Worm (Caenorhabditis elegans): ENCODE results near the gene srxa-13.

The srxa-13 gene

DNA sequence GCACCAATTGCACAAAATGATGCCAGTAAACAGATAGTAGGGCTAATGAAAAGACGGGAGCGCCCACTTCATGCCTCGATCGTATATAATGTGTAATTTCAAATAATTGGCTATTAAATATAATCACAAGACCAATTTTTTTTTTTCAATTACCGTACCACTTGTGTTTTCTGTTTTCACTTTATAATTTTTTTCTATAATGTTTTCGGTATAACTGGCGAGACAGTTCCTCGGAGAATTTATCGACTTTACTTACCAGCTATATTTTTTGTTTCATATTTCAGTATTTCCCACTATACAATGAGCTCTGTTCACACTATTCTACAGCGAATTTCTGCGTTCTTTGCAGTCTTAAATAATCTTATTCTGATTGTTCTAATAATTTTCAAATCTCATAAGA lies 13.4 kb upstream of the srxa-13 start, which contains the start of gene str-252:
Gene str-252, plus strand, starts transcription at position 301 of the 400 bp plus-strand sequence.
- no peak for TF ChIP-seq sdz-12 (GFP tag; optimal IDR thresholded peaks at IDR 0.05)
- no peak for TF ChIP-seq hlh-30 (tag; optimal IDR thresholded peaks at IDR 0.05; ENCODE audit: insufficient read depth)
- no peak for TF ChIP-seq ztf-11 (tag; optimal IDR thresholded peaks at IDR 0.05)
- no peak for TF ChIP-seq daf-8 (GFP tag; IDR thresholded peaks at IDR 0.05)
- TF ChIP-seq egl-43 (GFP tag; IDR thresholded peaks at IDR 0.05): no peak
- no peak for TF ChIP-seq nhr-42 (GFP tag; IDR thresholded peaks at IDR 0.05)
- TF ChIP-seq dve-1 (tag; optimal IDR thresholded peaks at IDR 0.05; ENCODE audit: insufficient read depth): no peak
- no peak for TF ChIP-seq gei-8 (GFP tag; optimal IDR thresholded peaks at IDR 0.05)
- no peak for TF ChIP-seq ceh-62 (tag; optimal IDR thresholded peaks at IDR 0.05)
- TF ChIP-seq Y105C5A.15 (GFP tag; IDR thresholded peaks at IDR 0.05): no peak
- no peak for TF ChIP-seq hmg-1.1 (GFP tag; IDR thresholded peaks at IDR 0.05)
- TF ChIP-seq tra-1 (GFP tag; IDR thresholded peaks at IDR 0.05): no peak
- no peak for TF ChIP-seq rbr-2 (tag; optimal IDR thresholded peaks at IDR 0.05)

DNA sequence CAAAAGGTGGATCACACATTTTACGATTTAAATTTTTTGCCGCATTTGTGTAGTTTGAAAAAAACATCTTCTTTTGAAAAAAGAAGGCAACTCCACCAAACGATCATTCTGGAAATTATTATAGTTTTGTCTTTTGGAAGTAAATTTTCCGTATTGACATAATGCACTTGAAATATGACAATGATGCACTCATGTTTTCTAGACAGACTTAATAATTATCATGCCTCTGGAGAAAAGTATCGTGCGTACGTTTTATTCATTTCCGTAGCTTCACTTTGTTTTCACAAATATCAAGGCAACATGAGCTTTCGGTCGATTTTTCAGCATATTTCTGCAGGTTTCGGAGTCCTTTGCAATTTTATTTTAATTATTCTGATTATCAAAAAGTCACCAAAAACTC lies 11.3 kb upstream of the srxa-13 start, which contains the start of gene str-250:
Gene str-250, plus strand, starts transcription at position 301 of the 400 bp plus-strand sequence.
- TF ChIP-seq daf-12 (tag; optimal IDR thresholded peaks at IDR 0.05): no peak
- TF ChIP-seq daf-8 (GFP tag; IDR thresholded peaks at IDR 0.05): no peak
- no peak for TF ChIP-seq unc-39 (tag; optimal IDR thresholded peaks at IDR 0.05)
- no peak for TF ChIP-seq zag-1 (tag; optimal IDR thresholded peaks at IDR 0.05)
- no peak for TF ChIP-seq lim-7 (GFP tag; IDR thresholded peaks at IDR 0.05)

DNA sequence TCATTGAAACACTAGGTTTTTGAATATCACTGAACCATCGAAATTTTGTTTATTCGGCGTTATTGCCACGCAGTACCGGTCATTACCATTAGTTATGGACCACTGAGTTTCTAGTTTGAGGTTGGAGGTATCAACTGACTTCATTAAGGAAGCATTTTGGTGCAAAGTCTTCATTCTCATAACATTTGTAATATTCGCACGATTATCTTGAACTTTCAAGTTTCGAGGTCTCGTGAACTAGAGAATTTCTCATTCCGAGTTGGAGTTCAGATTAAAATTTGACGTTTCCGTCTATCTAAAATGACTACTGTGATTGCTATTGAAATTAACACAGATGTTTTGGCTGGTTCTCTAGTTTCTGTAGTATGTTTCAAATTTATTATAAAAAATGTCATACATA lies 8.9 kb upstream of the srxa-13 start, which contains the start of gene srx-42:
Gene srx-42, plus strand, starts transcription at position 301 of the 400 bp plus-strand sequence.
- TF ChIP-seq Y48G9A.11 (GFP tag; IDR thresholded peaks at IDR 0.05) (no peak), F26F4.8 (GFP tag; conservative IDR thresholded peaks at IDR 0.05) (no peak), nhr-102 (tag; optimal IDR thresholded peaks at IDR 0.05) (no peak), arid-1 (GFP tag; conservative IDR thresholded peaks at IDR 0.05) (no peak), dpl-1 (GFP tag; optimal IDR thresholded peaks at IDR 0.05) (no peak), nhr-41 (GFP tag; IDR thresholded peaks at IDR 0.05) (no peak), lim-7 (GFP tag; IDR thresholded peaks at IDR 0.05) (no peak)

DNA sequence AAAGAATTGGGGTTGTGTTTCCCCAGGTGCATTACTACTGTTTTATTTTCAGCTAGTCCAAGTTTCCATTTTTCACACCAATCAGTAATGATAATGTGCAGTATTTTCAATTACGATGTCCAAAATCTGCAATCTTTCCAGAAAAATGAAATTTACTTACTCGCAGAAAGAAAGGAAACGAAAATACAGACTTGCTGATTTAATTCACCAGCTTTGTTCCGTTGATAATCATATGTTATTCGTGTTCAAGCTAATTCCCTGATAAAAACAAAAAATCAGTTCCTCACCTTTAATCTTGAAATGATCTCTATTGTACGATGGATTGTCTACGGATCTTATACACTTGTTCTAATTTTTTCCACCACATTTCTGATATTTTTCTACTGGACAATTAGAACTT lies 5.8 kb upstream of the srxa-13 start, which contains the start of gene srxa-11:
Gene srxa-11, plus strand, starts transcription at position 301 of the 400 bp plus-strand sequence.
- TF ChIP-seq unc-62 (GFP tag; optimal IDR thresholded peaks at IDR 0.05 in 1 of 2) (no peak), unc-62 (tag; optimal IDR thresholded peaks at IDR 0.05) (no peak), nhr-28 (tag; optimal IDR thresholded peaks at IDR 0.05) (no peak), egl-43 (GFP tag; IDR thresholded peaks at IDR 0.05) (no peak), tra-1 (GFP tag; IDR thresholded peaks at IDR 0.05) (no peak), nhr-42 (GFP tag; IDR thresholded peaks at IDR 0.05) (no peak), mep-1 (tag; optimal IDR thresholded peaks at IDR 0.05) (no peak), vab-7 (GFP tag; IDR thresholded peaks at IDR 0.05) (no peak)

DNA sequence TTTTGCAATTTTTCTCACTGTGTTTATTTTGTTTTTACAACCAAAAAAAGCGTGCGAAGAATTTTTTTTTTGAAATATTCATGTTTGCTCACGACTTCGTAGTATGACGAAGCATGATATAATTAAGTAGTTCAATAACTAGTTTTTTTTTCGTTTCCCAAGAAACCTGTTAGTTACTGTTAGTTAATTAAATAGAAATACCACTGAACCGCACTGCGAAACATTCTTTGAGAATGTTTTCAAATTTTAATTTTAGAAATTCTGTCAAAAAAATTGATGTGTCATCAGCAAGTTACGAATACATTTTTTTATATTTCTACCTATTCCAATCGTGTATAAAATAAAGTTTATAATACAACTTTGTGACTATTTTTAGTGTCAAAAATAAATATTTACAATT lies 3.2 kb upstream of the srxa-13 start, which contains the start of gene srxa-12:
Gene srxa-12, plus strand, starts transcription at position 301 of the 400 bp plus-strand sequence.
- TF ChIP-seq zfp-3 (GFP tag; conservative IDR thresholded peaks at IDR 0.05) (no peak), lin-15B (tag; optimal IDR thresholded peaks at IDR 0.05) (no peak), zip-11 (GFP tag; IDR thresholded peaks at IDR 0.05) (no peak), ceh-20 (GFP tag; IDR thresholded peaks at IDR 0.05) (no peak), lin-13 (GFP tag; optimal IDR thresholded peaks at IDR 0.05) (no peak), ceh-32 (tag; optimal IDR thresholded peaks at IDR 0.05; ENCODE audit: poor library complexity) (no peak), lsy-2 (tag; optimal IDR thresholded peaks at IDR 0.05) (no peak), gei-8 (GFP tag; optimal IDR thresholded peaks at IDR 0.05) (no peak), hlh-11 (tag; optimal IDR thresholded peaks at IDR 0.05) (no peak), ZK546.5 (tag; optimal IDR thresholded peaks at IDR 0.05) (no peak), hlh-30 (tag; optimal IDR thresholded peaks at IDR 0.05; ENCODE audit: insufficient read depth) (no peak), ztf-7 (tag; optimal IDR thresholded peaks at IDR 0.05) (no peak), zip-2 (tag; optimal IDR thresholded peaks at IDR 0.05) (no peak), lin-1 (GFP tag; IDR thresholded peaks at IDR 0.05) (no peak), madf-9 (GFP tag; conservative IDR thresholded peaks at IDR 0.05) (no peak), lin-38 (GFP tag; IDR thresholded peaks at IDR 0.05) (no peak), fkh-10 (GFP tag; optimal IDR thresholded peaks at IDR 0.05) (no peak), dmd-8 (GFP tag; IDR thresholded peaks at IDR 0.05) (no peak), egl-27 (tag; optimal IDR thresholded peaks at IDR 0.05) (no peak)
